Worm (Caenorhabditis elegans) whole organism, mixed stage, embryonic: ENCODE data around the gene Y71H2AM.25.
A peak's percentile ranks its signal among the peaks of the same experiment; 100 is the strongest.

Source experiments
- M03D4.4 ChIP-seq: sonication (generic microtip); optimal IDR thresholded peaks from 2 replicates; lab custom pipeline; 2017; ENCODE audit warnings: mild to moderate bottlenecking, missing genetic modification characterization, missing compliant biosample characterization
- bed-3 ChIP-seq: fragments of 200-800 bp; sonication (Bioruptor generic); optimal IDR thresholded peaks from 3 replicates; lab custom pipeline; 2018; ENCODE audit warnings: mild to moderate bottlenecking, missing genetic modification characterization, moderate library complexity, missing compliant biosample characterization
- blmp-1 ChIP-seq: fragments of 150-350 bp; optimal IDR thresholded peaks from 2 replicates; lab custom pipeline; 2014; ENCODE audit warnings: missing biosample characterization, missing genetic modification characterization
- ceh-39 ChIP-seq: fragments of 150-350 bp; optimal IDR thresholded peaks from 2 replicates; lab custom pipeline; 2014; ENCODE audit warnings: missing biosample characterization, missing genetic modification characterization
- ceh-43 ChIP-seq: fragments of 200-800 bp; sonication (Bioruptor generic); optimal IDR thresholded peaks from 2 replicates; lab custom pipeline; 2018; ENCODE audit warnings: mild to moderate bottlenecking, missing genetic modification characterization, moderate library complexity, missing compliant biosample characterization
- ceh-83 ChIP-seq: fragments of 200-800 bp; sonication (Bioruptor generic); optimal IDR thresholded peaks from 2 replicates; lab custom pipeline; 2018; ENCODE audit warnings: mild to moderate bottlenecking, missing genetic modification characterization, missing compliant biosample characterization
- ces-1 ChIP-seq: fragments of 150-350 bp; optimal IDR thresholded peaks from 2 replicates; lab custom pipeline; 2014; ENCODE audit warnings: missing biosample characterization, missing genetic modification reagents, missing genetic modification characterization
- cnd-1 ChIP-seq: fragments of 200-800 bp; sonication (Bioruptor generic); optimal IDR thresholded peaks from 2 replicates; lab custom pipeline; 2018; ENCODE audit warnings: mild to moderate bottlenecking, missing genetic modification characterization, missing compliant biosample characterization
- drap-1 ChIP-seq: fragments of 200-800 bp; sonication (Bioruptor generic); optimal IDR thresholded peaks from 3 replicates; lab custom pipeline; 2018; ENCODE audit warnings: mild to moderate bottlenecking, missing genetic modification characterization, missing compliant biosample characterization
- elt-1 ChIP-seq: sonication (generic microtip); optimal IDR thresholded peaks from 2 replicates; lab custom pipeline; 2017; ENCODE audit warnings: missing genetic modification characterization, mild to moderate bottlenecking, missing compliant biosample characterization, antibody characterized with exemption, moderate library complexity, borderline replicate concordance; ENCODE audit not compliant: insufficient read depth
- elt-3 ChIP-seq: fragments of 150-350 bp; optimal IDR thresholded peaks from 2 replicates; lab custom pipeline; 2014; ENCODE audit warnings: missing biosample characterization, missing genetic modification characterization
- ham-2 ChIP-seq: fragments of 200-800 bp; sonication (Bioruptor generic); optimal IDR thresholded peaks from 2 replicates; lab custom pipeline; 2018; ENCODE audit warnings: mild to moderate bottlenecking, missing genetic modification characterization, missing compliant biosample characterization
- hlh-1 ChIP-seq: fragments of 150-350 bp; optimal IDR thresholded peaks from 2 replicates; lab custom pipeline; 2014; ENCODE audit warnings: missing biosample characterization, missing genetic modification reagents, missing genetic modification characterization
- lin-13 ChIP-seq: fragments of 150-350 bp; optimal IDR thresholded peaks from 2 replicates; lab custom pipeline; 2014; ENCODE audit warnings: missing biosample characterization, missing genetic modification characterization
- lin-32 ChIP-seq: fragments of 200-800 bp; sonication (Bioruptor generic); optimal IDR thresholded peaks from 2 replicates; lab custom pipeline; 2018; ENCODE audit warnings: mild to moderate bottlenecking, missing genetic modification characterization, missing compliant biosample characterization
- lsy-2 ChIP-seq: fragments of 150-350 bp; optimal IDR thresholded peaks from 2 replicates; lab custom pipeline; 2014; ENCODE audit warnings: missing biosample characterization, missing genetic modification characterization
- mab-5 ChIP-seq: fragments of 150-350 bp; optimal IDR thresholded peaks from 2 replicates; lab custom pipeline; 2014; ENCODE audit warnings: missing biosample characterization, missing genetic modification characterization
- mep-1 ChIP-seq: fragments of 150-350 bp; optimal IDR thresholded peaks from 2 replicates; lab custom pipeline; 2017; ENCODE audit warnings: missing biosample characterization, missing genetic modification reagents, missing genetic modification characterization, inconsistent platforms
- mls-2 ChIP-seq: sonication (generic microtip); optimal IDR thresholded peaks from 2 replicates; lab custom pipeline; 2016; ENCODE audit warnings: mild to moderate bottlenecking, missing genetic modification characterization, moderate library complexity, missing compliant biosample characterization
- nhr-12 ChIP-seq: fragments of 150-350 bp; optimal IDR thresholded peaks from 2 replicates; lab custom pipeline; 2014; ENCODE audit warnings: missing biosample characterization, missing genetic modification characterization
- nhr-2 ChIP-seq: fragments of 150-350 bp; optimal IDR thresholded peaks from 2 replicates; lab custom pipeline; 2014; ENCODE audit warnings: missing biosample characterization, missing genetic modification characterization
- nhr-28 ChIP-seq: fragments of 150-350 bp; optimal IDR thresholded peaks from 2 replicates; lab custom pipeline; 2014; ENCODE audit warnings: missing biosample characterization, missing genetic modification characterization
- nhr-76 ChIP-seq: sonication (generic microtip); optimal IDR thresholded peaks from 2 replicates; lab custom pipeline; 2017; ENCODE audit warnings: missing biosample characterization, missing genetic modification characterization
- pha-4 ChIP-seq: fragments of 150-350 bp; optimal IDR thresholded peaks from 2 replicates; lab custom pipeline; 2018; ENCODE audit warnings: missing biosample characterization, missing genetic modification reagents, missing genetic modification characterization
- sem-2 ChIP-seq: fragments of 200-800 bp; sonication (Bioruptor generic); optimal IDR thresholded peaks from 2 replicates; lab custom pipeline; 2018; ENCODE audit warnings: mild to moderate bottlenecking, missing genetic modification characterization, missing compliant biosample characterization
- snpc-4 ChIP-seq: fragments of 150-350 bp; optimal IDR thresholded peaks from 2 replicates; lab custom pipeline; 2014; ENCODE audit warnings: missing biosample characterization, missing genetic modification characterization
- sptf-1 ChIP-seq: sonication (generic microtip); optimal IDR thresholded peaks from 2 replicates; lab custom pipeline; 2017; ENCODE audit warnings: mild to moderate bottlenecking, missing genetic modification characterization, moderate library complexity, missing compliant biosample characterization
- unc-120 ChIP-seq: sonication (generic microtip); optimal IDR thresholded peaks from 2 replicates; lab custom pipeline; 2017; ENCODE audit warnings: missing genetic modification characterization, missing compliant biosample characterization; ENCODE audit not compliant: poor library complexity, severe bottlenecking
- unc-39 ChIP-seq: fragments of 150-350 bp; optimal IDR thresholded peaks from 2 replicates; lab custom pipeline; 2014; ENCODE audit warnings: missing biosample characterization, missing genetic modification characterization
- unc-62 ChIP-seq: fragments of 150-350 bp; optimal IDR thresholded peaks from 2 replicates; lab custom pipeline; 2014; ENCODE audit warnings: missing biosample characterization, missing genetic modification reagents, missing genetic modification characterization
- zip-8 ChIP-seq: fragments of 150-350 bp; optimal IDR thresholded peaks from 2 replicates; lab custom pipeline; 2014; ENCODE audit warnings: missing biosample characterization, missing genetic modification characterization

Y71H2AM.25 gene

DNA sequence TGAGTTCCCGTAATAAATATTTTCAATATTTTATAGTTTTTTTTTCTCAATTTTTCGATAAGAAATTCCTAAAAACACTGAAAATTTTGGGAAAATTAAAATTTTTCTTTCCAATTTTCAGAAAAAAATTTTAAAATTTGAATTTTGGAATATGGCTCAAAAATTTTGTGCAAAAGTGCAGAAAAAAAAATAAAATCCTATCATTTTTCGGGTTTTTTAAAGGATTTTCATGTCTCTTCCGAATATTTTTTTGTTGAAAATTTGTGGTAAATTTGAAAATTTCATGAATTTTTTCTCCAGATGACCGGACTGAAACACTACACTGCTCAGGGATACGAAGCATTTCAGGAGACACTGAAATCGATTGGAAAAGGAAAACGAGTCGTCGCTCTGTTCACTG, 32.1 kb downstream of the Y71H2AM.25 start, which contains the start of gene txdc-17:
TSS of gene txdc-17 (plus strand) at position 301 of the 400 bp plus-strand sequence.
- TF ChIP-seq mab-5 (tag; lab: Kevin White, UChicago) (no peak), ceh-39 (tag; lab: Kevin White, UChicago) (no peak), mep-1 (tag; lab: Kevin White, UChicago) (no peak), unc-39 (tag; lab: Kevin White, UChicago) (no peak), M03D4.4 (tag; lab: Kevin White, UChicago) (no peak), drap-1 (GFP tag; lab: Kevin White, UChicago) (no peak), ham-2 (no peak), hlh-1 (tag; lab: Kevin White, UChicago) (no peak), lin-13 (tag; lab: Kevin White, UChicago) (no peak), unc-62 (GFP tag; lab: Kevin White, UChicago) (no peak), lin-32 (no peak), elt-1 (no peak), nhr-12 (tag; lab: Kevin White, UChicago) (no peak), nhr-76 (tag; lab: Kevin White, UChicago) (no peak), snpc-4 (tag; lab: Kevin White, UChicago) (no peak), ceh-43 (no peak), unc-120 (tag; lab: Kevin White, UChicago) (no peak), sptf-1 (tag; lab: Kevin White, UChicago) (no peak), ces-1 (GFP tag; lab: Kevin White, UChicago) (no peak), ceh-83 (no peak)

DNA sequence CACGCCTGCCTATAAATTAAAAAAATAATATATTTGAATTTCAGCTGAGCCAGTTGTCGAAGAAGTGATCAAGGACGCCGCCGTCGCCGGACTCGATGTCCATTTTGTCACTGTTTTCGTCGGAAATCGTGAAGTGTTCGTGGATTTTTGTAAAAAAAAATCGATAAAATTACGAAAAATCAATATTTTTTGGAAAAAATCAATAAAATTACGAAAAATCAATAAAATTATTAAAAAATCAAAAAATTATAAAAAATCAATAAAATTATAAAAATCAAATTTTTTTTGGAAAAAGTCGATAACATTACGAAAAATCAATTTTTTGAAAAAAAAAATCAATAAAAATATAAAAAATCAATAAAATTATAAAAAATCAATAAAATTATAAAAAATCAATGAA, 32.7 kb downstream of the Y71H2AM.25 start:
- no peak for TF ChIP-seq nhr-76 (tag; lab: Kevin White, UChicago)
- no peak for TF ChIP-seq ceh-83
- no peak for TF ChIP-seq pha-4
- TF ChIP-seq sptf-1 (tag; lab: Kevin White, UChicago): no peak
- no peak for TF ChIP-seq mab-5 (tag; lab: Kevin White, UChicago)
- TF ChIP-seq cnd-1 (tag; lab: Kevin White, UChicago): no peak
- no peak for TF ChIP-seq elt-1
- no peak for TF ChIP-seq unc-39 (tag; lab: Kevin White, UChicago)
- no peak for TF ChIP-seq lsy-2 (tag; lab: Kevin White, UChicago)

DNA sequence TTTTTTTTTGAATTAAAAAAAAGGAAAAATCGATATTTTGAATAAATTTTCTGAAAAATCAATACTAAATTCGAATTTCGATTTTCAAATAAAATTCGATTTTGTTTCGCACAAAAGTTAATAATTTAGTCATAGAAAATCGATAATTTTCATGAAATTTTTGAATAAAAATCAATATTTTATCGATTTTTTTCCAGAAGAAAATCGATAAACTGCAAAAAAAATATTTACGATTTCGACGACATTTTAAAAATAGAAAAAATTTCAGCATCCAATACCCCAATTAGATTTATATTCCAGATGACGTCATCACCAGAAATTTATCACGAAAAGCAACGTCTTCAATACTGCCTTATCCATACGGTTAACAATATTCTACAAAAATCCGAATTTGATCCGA, 34.1 kb downstream of the Y71H2AM.25 start, which contains the start of gene josd-1:
TSS of gene josd-1 (plus strand) at position 301 of the 400 bp plus-strand sequence.
- TF ChIP-seq nhr-12 (tag; lab: Kevin White, UChicago) (no peak), cnd-1 (tag; lab: Kevin White, UChicago) (no peak), zip-8 (tag; lab: Kevin White, UChicago) (peak; percentile 79)

DNA sequence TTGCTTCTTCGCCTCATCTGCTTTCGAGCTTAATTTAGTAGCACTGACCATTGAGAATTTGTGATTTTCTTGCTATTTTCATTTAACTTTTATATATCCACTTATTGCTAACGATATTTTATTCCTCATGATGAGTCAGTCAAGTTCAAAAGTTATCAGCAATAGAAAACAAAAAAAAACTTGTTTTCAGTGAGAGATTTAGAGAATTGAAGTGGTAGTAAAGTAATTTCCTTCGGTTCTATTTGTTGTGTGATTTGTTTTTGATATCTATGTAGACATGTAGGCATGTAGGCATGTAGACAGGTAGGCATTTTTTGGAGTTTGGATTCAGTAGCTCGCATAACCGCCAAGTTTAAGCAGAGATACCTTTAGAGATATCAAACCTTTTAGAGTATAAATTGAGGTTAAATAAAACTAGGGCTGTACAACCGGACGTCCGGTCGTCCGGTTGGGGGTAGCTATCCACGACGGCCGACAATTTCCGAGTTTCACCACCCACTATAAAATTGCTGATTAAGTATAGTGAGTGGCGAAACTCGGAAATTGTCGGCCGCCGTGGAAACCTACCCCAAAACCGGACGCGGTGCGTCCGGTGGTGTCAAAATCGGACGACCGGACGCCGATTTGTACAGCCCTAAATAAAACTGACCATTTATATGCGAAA, 38.7 kb downstream of the Y71H2AM.25 start, which contains the start of gene Y71H2AR.2:
TSS of gene Y71H2AR.2 (minus strand) at position 51 of the 664 bp plus-strand sequence.
- TF ChIP-seq ces-1 (GFP tag; lab: Kevin White, UChicago) (no peak), lsy-2 (tag; lab: Kevin White, UChicago) (no peak), nhr-12 (tag; lab: Kevin White, UChicago) (no peak), blmp-1 (no peak), nhr-28 (tag; lab: Kevin White, UChicago) (no peak), bed-3 (GFP tag; lab: Kevin White, UChicago) (no peak), elt-3 (no peak), pha-4 (no peak), ceh-39 (tag; lab: Kevin White, UChicago) (no peak), unc-62 (GFP tag; lab: Kevin White, UChicago) (no peak), mls-2 (tag; lab: Kevin White, UChicago) (no peak), hlh-1 (tag; lab: Kevin White, UChicago) (no peak), zip-8 (tag; lab: Kevin White, UChicago) (no peak), M03D4.4 (tag; lab: Kevin White, UChicago) (no peak)

DNA sequence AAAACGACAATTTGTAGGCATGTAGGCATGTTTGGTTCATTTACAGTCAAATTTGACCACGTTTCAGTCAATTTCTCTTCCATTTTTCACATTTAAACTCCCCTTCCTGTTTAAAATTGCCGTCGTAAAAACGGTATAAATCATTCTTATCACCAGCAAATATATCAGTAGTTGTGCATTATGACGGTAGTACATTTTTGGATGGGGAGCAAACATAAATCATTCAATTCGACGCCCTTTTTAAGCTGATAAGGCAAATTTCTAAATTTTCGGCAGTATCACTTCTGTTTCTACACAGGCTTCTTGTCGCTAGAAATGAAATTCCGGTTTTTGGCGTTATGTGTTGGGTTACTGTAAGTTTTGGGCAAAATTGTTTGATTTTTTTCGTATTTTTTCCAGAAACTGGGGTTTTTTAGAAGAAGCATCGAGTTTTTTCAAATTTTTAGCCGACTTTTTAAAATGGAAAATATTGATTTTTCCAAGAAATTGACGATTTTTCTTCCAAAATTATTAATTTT, 39.6 kb downstream of the Y71H2AM.25 start, which contains the start of gene H34I24.2:
TSS of gene H34I24.2 (plus strand) at position 189 of the 518 bp plus-strand sequence.
- no peak for TF ChIP-seq ceh-39 (tag; lab: Kevin White, UChicago)
- no peak for TF ChIP-seq drap-1 (GFP tag; lab: Kevin White, UChicago)
- no peak for TF ChIP-seq nhr-2 (tag; lab: Kevin White, UChicago)
- TF ChIP-seq mab-5 (tag; lab: Kevin White, UChicago): no peak
- TF ChIP-seq sem-2 (GFP tag; lab: Kevin White, UChicago): no peak
- TF ChIP-seq lin-13 (tag; lab: Kevin White, UChicago): no peak
